Fruit fly (Drosophila melanogaster) whole organism, embryonic: Measurements from ENCODE around the gene CG43737.

Experiments used
- CG10959 ChIP-seq: fragments of 200-800 bp; sonication (Bioruptor generic); IDR thresholded peaks from 2 replicates; pipeline ENCODE4 v1.3.6; 2022; ENCODE audit warnings: missing biosample characterization, missing genetic modification characterization
- CG2712 ChIP-seq: fragments of 200-800 bp; optimal IDR thresholded peaks from 3 replicates; lab custom pipeline; 2019; ENCODE audit warnings: missing biosample characterization, mild to moderate bottlenecking, missing genetic modification characterization, moderate library complexity
- CG3065 ChIP-seq: fragments of 200-800 bp; sonication (Bioruptor generic); optimal IDR thresholded peaks from 2 replicates; lab custom pipeline; 2016; ENCODE audit warnings: missing biosample characterization, missing genetic modification characterization
- CG6854 ChIP-seq: fragments of 200-800 bp; sonication (Bioruptor generic); optimal IDR thresholded peaks from 3 replicates; lab custom pipeline; 2017; ENCODE audit warnings: missing biosample characterization, mild to moderate bottlenecking, missing genetic modification characterization
- Mes4 ChIP-seq: fragments of 200-800 bp; sonication (Bioruptor generic); optimal IDR thresholded peaks from 2 replicates; lab custom pipeline; 2016; ENCODE audit warnings: missing biosample characterization, missing genetic modification characterization
- Pdp1 ChIP-seq, 2 experiments: fragments of 200-800 bp; sonication (Bioruptor generic); optimal IDR thresholded peaks; 3 replicates each; lab custom pipeline; 2016; ENCODE audit warnings: missing biosample characterization in 2 of 2, missing genetic modification characterization in 2 of 2, mild to moderate bottlenecking in 1 of 2, moderate library complexity in 1 of 2
- bowl ChIP-seq: fragments of 200-800 bp; sonication (Bioruptor generic); IDR thresholded peaks from 2 replicates; pipeline ENCODE4 v1.3.6; 2022; ENCODE audit warnings: missing biosample characterization, missing genetic modification characterization
- jumu ChIP-seq: fragments of 200-800 bp; sonication (Bioruptor generic); optimal IDR thresholded peaks from 3 replicates; lab custom pipeline; 2016; ENCODE audit warnings: missing biosample characterization, missing genetic modification characterization
- pnt ChIP-seq: fragments of 200-800 bp; sonication (Bioruptor generic); optimal IDR thresholded peaks from 3 replicates; lab custom pipeline; 2016; ENCODE audit warnings: missing biosample characterization, missing genetic modification characterization
- vfl ChIP-seq: fragments of 200-800 bp; sonication (Bioruptor generic); optimal IDR thresholded peaks from 2 replicates; lab custom pipeline; 2016; ENCODE audit warnings: missing biosample characterization, missing genetic modification characterization
- vnd ChIP-seq: fragments of 200-800 bp; sonication (Bioruptor generic); IDR thresholded peaks from 3 replicates; pipeline ENCODE4 v1.3.6; 2022; ENCODE audit warnings: missing biosample characterization, missing genetic modification characterization; ENCODE audit not compliant: partially characterized antibody

- TF ChIP-seq vnd (GFP tag; lab: Robert Waterston, UW), result no peak
- TF ChIP-seq CG3065 (GFP tag; lab: Kevin White, UChicago), result no peak
- no peak for TF ChIP-seq CG10959 (GFP tag; lab: Robert Waterston, UW)
- no peak for TF ChIP-seq Mes4 (GFP tag; lab: Kevin White, UChicago)
- TF ChIP-seq CG2712, result no peak
- TF ChIP-seq bowl, result no peak
- no peak for TF ChIP-seq jumu (GFP tag; lab: Kevin White, UChicago)
- no peak for TF ChIP-seq pnt (GFP tag; lab: Kevin White, UChicago)
- no peak for TF ChIP-seq Pdp1 (GFP tag; optimal IDR thresholded peaks at IDR 0.05; lab: Kevin White, UChicago)
- no peak for TF ChIP-seq CG6854 (GFP tag; lab: Kevin White, UChicago)
- TF ChIP-seq vfl (GFP tag; lab: Kevin White, UChicago), result no peak
These were observed 25.0 kb upstream of the CG43737 start for dm6 chrX:15150261-15150660.
